Worm (Caenorhabditis elegans): ENCODE results near the gene wdr-54.

The wdr-54 gene

ce11 chrX:787992-788391 lies 40.7 kb upstream of the wdr-54 start, which contains the start of gene attf-5:
TSS of gene attf-5 (plus strand) at chrX:788353.
- peak; percentile 18 for TF ChIP-seq ceh-28 (tag; optimal IDR thresholded peaks at IDR 0.05)
- TF ChIP-seq Y105C5A.15 (GFP tag; IDR thresholded peaks at IDR 0.05), result no peak

- TF ChIP-seq lir-3 (tag; optimal IDR thresholded peaks at IDR 0.05) (no peak), zip-11 (GFP tag; IDR thresholded peaks at IDR 0.05) (no peak), unc-62 (GFP tag; optimal IDR thresholded peaks at IDR 0.05 in 1 of 2) (peak in 1 of 2 experiments; percentile 94), unc-62 (tag; optimal IDR thresholded peaks at IDR 0.05) (no peak)
Observed at ce11 chrX:789848-790247, 38.9 kb upstream of the wdr-54 start.

DNA sequence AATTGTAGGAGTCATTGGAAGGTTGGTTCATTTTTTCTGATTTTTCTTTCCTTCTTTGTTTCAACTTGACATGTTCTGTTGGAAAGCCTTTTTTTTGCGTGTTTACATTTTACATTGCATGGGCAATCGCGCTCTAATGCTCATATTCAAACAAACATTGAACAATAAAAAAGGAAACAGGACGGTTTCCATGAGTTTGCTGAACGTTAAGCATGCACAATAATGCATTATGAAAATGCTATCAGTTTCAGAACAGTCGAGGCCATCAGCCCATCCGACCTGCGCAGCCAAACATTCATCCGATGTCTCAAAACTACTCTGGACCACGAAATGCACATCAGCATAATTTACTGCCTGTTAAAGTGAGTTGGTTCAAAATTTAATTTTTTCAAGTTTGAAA lies 38.1 kb upstream of the wdr-54 start:
- TF ChIP-seq dmd-8 (GFP tag; IDR thresholded peaks at IDR 0.05) (no peak), aha-1 (tag) (peak; percentile 92)

DNA sequence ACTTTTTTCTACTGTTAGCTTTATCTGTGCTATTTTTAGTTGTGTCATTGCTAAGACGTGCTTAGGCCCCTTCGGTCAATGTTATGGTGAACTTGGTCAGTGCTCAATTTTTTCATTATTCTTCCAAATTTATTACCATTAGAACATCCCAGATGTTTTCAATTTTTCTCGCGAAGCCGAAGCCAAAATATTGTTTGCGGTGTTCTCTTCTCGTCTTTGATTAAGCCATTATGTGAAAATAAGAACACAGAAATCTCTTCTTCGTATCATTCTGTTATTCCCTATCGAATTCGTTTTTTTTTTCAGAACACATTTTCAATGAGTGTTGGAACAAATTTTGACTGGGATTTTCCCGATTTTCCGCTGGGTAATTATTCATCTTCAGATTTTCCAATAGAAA lies 26.2 kb upstream of the wdr-54 start, which contains the start of gene gtr-1:
Gene gtr-1 (plus strand): TSS at position 301 of the 400 bp plus-strand sequence.
- TF ChIP-seq ZK337.2 (GFP tag; IDR thresholded peaks at IDR 0.05) (no peak), dpl-1 (GFP tag; optimal IDR thresholded peaks at IDR 0.05) (no peak), nhr-28 (tag; optimal IDR thresholded peaks at IDR 0.05) (no peak), gei-8 (GFP tag; optimal IDR thresholded peaks at IDR 0.05) (no peak), lin-1 (GFP tag; IDR thresholded peaks at IDR 0.05) (no peak), attf-4 (tag; optimal IDR thresholded peaks at IDR 0.05) (no peak), dmd-9 (GFP tag; IDR thresholded peaks at IDR 0.05) (no peak), skn-1 (tag; optimal IDR thresholded peaks at IDR 0.05) (no peak)

DNA sequence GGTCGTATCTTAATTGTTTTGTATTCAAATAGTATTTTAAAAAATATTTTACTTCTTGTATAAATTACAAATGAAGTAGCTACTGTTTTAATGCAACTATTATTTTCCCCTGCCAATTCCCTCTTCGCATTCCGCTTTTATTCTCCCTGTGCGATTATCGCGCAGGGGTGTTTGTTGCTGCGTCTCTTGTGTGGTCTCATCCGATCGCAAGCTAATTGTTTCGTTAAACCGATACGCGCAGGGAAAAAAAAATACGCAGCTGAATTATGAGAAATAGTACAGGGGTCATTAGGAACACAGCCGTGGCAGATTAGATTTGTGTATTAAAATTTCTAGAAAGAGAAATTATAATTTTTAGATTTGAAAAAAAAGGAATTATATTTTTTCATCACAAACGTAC lies 22.2 kb upstream of the wdr-54 start:
- TF ChIP-seq unc-39 (tag; optimal IDR thresholded peaks at IDR 0.05) (peak; percentile 17), daf-19 (GFP tag; conservative IDR thresholded peaks at IDR 0.05) (peak; percentile 90), nhr-28 (tag; optimal IDR thresholded peaks at IDR 0.05) (peak; percentile 96), snpc-4 (tag; optimal IDR thresholded peaks at IDR 0.05) (peak; percentile 48), mdl-1 (tag; optimal IDR thresholded peaks at IDR 0.05) (peak; percentile 88 to 93), pqm-1 (tag; optimal IDR thresholded peaks at IDR 0.05) (peak; percentile 69), nhr-102 (tag; optimal IDR thresholded peaks at IDR 0.05) (peak; percentile 99), madf-9 (GFP tag; conservative IDR thresholded peaks at IDR 0.05) (peak; percentile 96), daf-8 (GFP tag; IDR thresholded peaks at IDR 0.05) (peak; percentile 68; the same call in 1 of the 2 replicates), spr-1 (tag; optimal IDR thresholded peaks at IDR 0.05) (peak; percentile 97), duxl-1 (tag; optimal IDR thresholded peaks at IDR 0.05; ENCODE audit: poor library complexity) (peak; percentile 99), Y105C5A.15 (GFP tag; IDR thresholded peaks at IDR 0.05) (0 out of 2 replicates have a peak, but pooled peaks have one; percentile 31), nhr-42 (GFP tag; IDR thresholded peaks at IDR 0.05) (peak; percentile 99), nhr-11 (tag; optimal IDR thresholded peaks at IDR 0.05) (peak; percentile 97), F37D6.2 (tag; optimal IDR thresholded peaks at IDR 0.05) (peak; percentile 98), ztf-11 (tag; optimal IDR thresholded peaks at IDR 0.05) (peak; percentile 82), F26F4.8 (GFP tag; conservative IDR thresholded peaks at IDR 0.05) (0 out of 2 replicates have a peak, but pooled peaks have one; percentile 49), unc-62 (GFP tag; optimal IDR thresholded peaks at IDR 0.05 in 1 of 2) (peak; percentile 60 to 99), unc-62 (tag; optimal IDR thresholded peaks at IDR 0.05) (no peak), hif-1 (tag; optimal IDR thresholded peaks at IDR 0.05) (peak; percentile 77 to 83), ceh-20 (GFP tag; IDR thresholded peaks at IDR 0.05) (peak; percentile 98), php-3 (GFP tag; IDR thresholded peaks at IDR 0.05) (peak; percentile 98), set-16 (GFP tag; IDR thresholded peaks at IDR 0.05) (no peak), T20F7.1 (GFP tag; optimal IDR thresholded peaks at IDR 0.05) (peak; percentile 93), nhr-111 (GFP tag; optimal IDR thresholded peaks at IDR 0.05) (peak; percentile 72), nhr-41 (GFP tag; IDR thresholded peaks at IDR 0.05) (peak; percentile 70), ztf-7 (tag; optimal IDR thresholded peaks at IDR 0.05) (peak; percentile 95), dpl-1 (GFP tag; optimal IDR thresholded peaks at IDR 0.05) (peak; percentile 79), lim-7 (GFP tag; IDR thresholded peaks at IDR 0.05) (peak; percentile 58; the same call in 1 of the 2 replicates), lsy-2 (tag; optimal IDR thresholded peaks at IDR 0.05) (peak; percentile 94 to 97), dmd-6 (GFP tag; IDR thresholded peaks at IDR 0.05) (peak; percentile 97), Y48G9A.11 (GFP tag; IDR thresholded peaks at IDR 0.05) (no peak), gei-8 (GFP tag; optimal IDR thresholded peaks at IDR 0.05) (peak; percentile 68), jun-1 (tag; optimal IDR thresholded peaks at IDR 0.05) (peak; percentile 99)
